Worm (Caenorhabditis elegans) whole organism, L4 larva: ENCODE results near the gene gtr-1.

Experiments used
- T26A8.4 ChIP-seq: fragments of 200-800 bp; sonication (Bioruptor generic); IDR thresholded peaks from 2 replicates; pipeline ENCODE4 v1.3.6; 2022; ENCODE audit warnings: missing genetic modification characterization, missing compliant biosample characterization
- Y48G9A.11 ChIP-seq: fragments of 200-800 bp; sonication (Bioruptor generic); IDR thresholded peaks from 2 replicates; pipeline ENCODE4 v1.3.6; 2022; ENCODE audit warnings: missing genetic modification reagents, missing genetic modification characterization, missing compliant biosample characterization
- dpl-1 ChIP-seq: fragments of 150-350 bp; optimal IDR thresholded peaks from 2 replicates; lab custom pipeline; 2014; ENCODE audit warnings: missing biosample characterization, missing genetic modification reagents, missing genetic modification characterization
- fkh-10 ChIP-seq: fragments of 150-350 bp; optimal IDR thresholded peaks from 2 replicates; lab custom pipeline; 2014; ENCODE audit warnings: missing biosample characterization, missing genetic modification reagents, missing genetic modification characterization
- mxl-2 ChIP-seq: fragments of 200-800 bp; sonication (Bioruptor generic); conservative IDR thresholded peaks from 2 replicates; pipeline ENCODE4 v1.3.6; 2022; ENCODE audit warnings: missing genetic modification reagents, missing genetic modification characterization, missing compliant biosample characterization
- nhr-11 ChIP-seq: fragments of 150-350 bp; optimal IDR thresholded peaks from 2 replicates; lab custom pipeline; 2014; ENCODE audit warnings: missing biosample characterization, missing genetic modification characterization
- nhr-237 ChIP-seq: sonication (generic microtip); optimal IDR thresholded peaks from 2 replicates; lab custom pipeline; 2017; ENCODE audit warnings: missing biosample characterization, missing genetic modification characterization
- nhr-6 ChIP-seq: fragments of 150-350 bp; optimal IDR thresholded peaks from 2 replicates; lab custom pipeline; 2014; ENCODE audit warnings: missing biosample characterization, missing genetic modification characterization
- pqm-1 ChIP-seq: sonication (generic microtip); optimal IDR thresholded peaks from 2 replicates; lab custom pipeline; 2017; ENCODE audit warnings: missing biosample characterization, missing genetic modification characterization
- rbr-2 ChIP-seq: sonication (generic microtip); optimal IDR thresholded peaks from 2 replicates; lab custom pipeline; 2016; ENCODE audit warnings: missing genotype, missing genetic modification characterization, missing compliant biosample characterization
- snpc-4 ChIP-seq: fragments of 150-350 bp; optimal IDR thresholded peaks from 2 replicates; lab custom pipeline; 2014; ENCODE audit warnings: missing biosample characterization, missing genetic modification characterization
- unc-62 ChIP-seq, 3 experiments: fragments of 150-350 bp in 1 of 3; sonication (generic microtip); optimal IDR thresholded peaks in 2 of 3; peaks in 1 of 3; 1 replicate in 1 of 3; 2 replicates in 2 of 3; lab custom pipeline; 2014 to 2017; ENCODE audit warnings: missing biosample characterization in 3 of 3, missing genetic modification characterization in 3 of 3, missing genetic modification reagents in 3 of 3, missing genotype in 1 of 3
- zfp-3 ChIP-seq: fragments of 200-800 bp; sonication (Bioruptor generic); conservative IDR thresholded peaks from 2 replicates; pipeline ENCODE4 v1.3.6; 2022; ENCODE audit warnings: missing genetic modification reagents, missing genetic modification characterization, missing compliant biosample characterization
- ztf-11 ChIP-seq: fragments of 150-350 bp; optimal IDR thresholded peaks from 2 replicates; lab custom pipeline; 2014; ENCODE audit warnings: missing biosample characterization, missing genetic modification characterization

DNA sequence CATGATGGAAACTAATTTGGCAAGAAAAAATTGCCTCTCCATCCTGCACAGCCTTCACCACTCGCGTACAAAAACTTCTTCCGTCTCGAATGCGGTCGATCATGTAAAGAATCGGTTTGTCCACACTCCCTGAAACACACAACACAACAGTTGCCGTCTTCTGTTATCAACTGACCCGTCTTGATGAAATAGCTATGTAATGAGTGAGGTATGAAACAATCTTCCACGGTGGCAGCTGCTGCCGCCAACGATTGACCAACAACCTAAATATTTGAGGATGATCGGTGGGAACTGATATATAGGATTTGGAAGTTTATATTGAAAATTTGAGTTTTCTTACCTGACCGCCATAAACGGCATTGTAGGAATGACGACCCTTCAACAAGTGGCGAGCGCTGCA, 9.7 kb downstream of the gtr-1 start:
- no peak for TF ChIP-seq nhr-6 (tag; lab: Kevin White, UChicago)
- TF ChIP-seq Y48G9A.11 (GFP tag; lab: Robert Waterston, UW), result no peak
- no peak for TF ChIP-seq zfp-3 (GFP tag; lab: Robert Waterston, UW)
- no peak for TF ChIP-seq T26A8.4 (GFP tag; lab: Robert Waterston, UW)
- TF ChIP-seq snpc-4 (tag; lab: Kevin White, UChicago), result no peak
- no peak for TF ChIP-seq nhr-237 (tag; lab: Kevin White, UChicago)
- TF ChIP-seq unc-62 (GFP tag; optimal IDR thresholded peaks at IDR 0.05 in 1 of 2; lab: Kevin White, UChicago), result no peak
- TF ChIP-seq unc-62 (tag; optimal IDR thresholded peaks at IDR 0.05; lab: Kevin White, UChicago), result no peak
- no peak for TF ChIP-seq dpl-1 (GFP tag; lab: Kevin White, UChicago)
- no peak for TF ChIP-seq fkh-10 (GFP tag; lab: Kevin White, UChicago)
- TF ChIP-seq mxl-2, result no peak
- TF ChIP-seq pqm-1 (tag; lab: Kevin White, UChicago), result no peak
- TF ChIP-seq nhr-11 (tag; lab: Kevin White, UChicago), result no peak
- no peak for TF ChIP-seq rbr-2 (tag; lab: Kevin White, UChicago)
- no peak for TF ChIP-seq ztf-11
